Worm (Caenorhabditis elegans) whole organism, mixed stage, embryonic: ENCODE measurements around the gene hrg-3.

Source experiments
- M03D4.4 ChIP-seq: sonication (generic microtip); optimal IDR thresholded peaks from 2 replicates; lab custom pipeline; 2017; ENCODE audit warnings: mild to moderate bottlenecking, missing genetic modification characterization, missing compliant biosample characterization
- bed-3 ChIP-seq: fragments of 200-800 bp; sonication (Bioruptor generic); optimal IDR thresholded peaks from 3 replicates; lab custom pipeline; 2018; ENCODE audit warnings: mild to moderate bottlenecking, missing genetic modification characterization, moderate library complexity, missing compliant biosample characterization
- blmp-1 ChIP-seq: fragments of 150-350 bp; optimal IDR thresholded peaks from 2 replicates; lab custom pipeline; 2014; ENCODE audit warnings: missing biosample characterization, missing genetic modification characterization
- ceh-39 ChIP-seq: fragments of 150-350 bp; optimal IDR thresholded peaks from 2 replicates; lab custom pipeline; 2014; ENCODE audit warnings: missing biosample characterization, missing genetic modification characterization
- ceh-43 ChIP-seq: fragments of 200-800 bp; sonication (Bioruptor generic); optimal IDR thresholded peaks from 2 replicates; lab custom pipeline; 2018; ENCODE audit warnings: mild to moderate bottlenecking, missing genetic modification characterization, moderate library complexity, missing compliant biosample characterization
- ceh-83 ChIP-seq: fragments of 200-800 bp; sonication (Bioruptor generic); optimal IDR thresholded peaks from 2 replicates; lab custom pipeline; 2018; ENCODE audit warnings: mild to moderate bottlenecking, missing genetic modification characterization, missing compliant biosample characterization
- cnd-1 ChIP-seq: fragments of 200-800 bp; sonication (Bioruptor generic); optimal IDR thresholded peaks from 2 replicates; lab custom pipeline; 2018; ENCODE audit warnings: mild to moderate bottlenecking, missing genetic modification characterization, missing compliant biosample characterization
- drap-1 ChIP-seq: fragments of 200-800 bp; sonication (Bioruptor generic); optimal IDR thresholded peaks from 3 replicates; lab custom pipeline; 2018; ENCODE audit warnings: mild to moderate bottlenecking, missing genetic modification characterization, missing compliant biosample characterization
- elt-1 ChIP-seq: sonication (generic microtip); optimal IDR thresholded peaks from 2 replicates; lab custom pipeline; 2017; ENCODE audit warnings: missing genetic modification characterization, mild to moderate bottlenecking, missing compliant biosample characterization, antibody characterized with exemption, moderate library complexity, borderline replicate concordance; ENCODE audit not compliant: insufficient read depth
- flh-1 ChIP-seq: fragments of 200-800 bp; sonication (Bioruptor generic); optimal IDR thresholded peaks from 2 replicates; lab custom pipeline; 2018; ENCODE audit warnings: mild to moderate bottlenecking, missing genetic modification characterization, moderate library complexity, missing compliant biosample characterization
- ham-2 ChIP-seq: fragments of 200-800 bp; sonication (Bioruptor generic); optimal IDR thresholded peaks from 2 replicates; lab custom pipeline; 2018; ENCODE audit warnings: mild to moderate bottlenecking, missing genetic modification characterization, missing compliant biosample characterization
- lin-32 ChIP-seq: fragments of 200-800 bp; sonication (Bioruptor generic); optimal IDR thresholded peaks from 2 replicates; lab custom pipeline; 2018; ENCODE audit warnings: mild to moderate bottlenecking, missing genetic modification characterization, missing compliant biosample characterization
- lsy-2 ChIP-seq: fragments of 150-350 bp; optimal IDR thresholded peaks from 2 replicates; lab custom pipeline; 2014; ENCODE audit warnings: missing biosample characterization, missing genetic modification characterization
- mab-5 ChIP-seq: fragments of 150-350 bp; optimal IDR thresholded peaks from 2 replicates; lab custom pipeline; 2014; ENCODE audit warnings: missing biosample characterization, missing genetic modification characterization
- mep-1 ChIP-seq: fragments of 150-350 bp; optimal IDR thresholded peaks from 2 replicates; lab custom pipeline; 2017; ENCODE audit warnings: missing biosample characterization, missing genetic modification reagents, missing genetic modification characterization, inconsistent platforms
- mls-2 ChIP-seq: sonication (generic microtip); optimal IDR thresholded peaks from 2 replicates; lab custom pipeline; 2016; ENCODE audit warnings: mild to moderate bottlenecking, missing genetic modification characterization, moderate library complexity, missing compliant biosample characterization
- nhr-12 ChIP-seq: fragments of 150-350 bp; optimal IDR thresholded peaks from 2 replicates; lab custom pipeline; 2014; ENCODE audit warnings: missing biosample characterization, missing genetic modification characterization
- nhr-2 ChIP-seq: fragments of 150-350 bp; optimal IDR thresholded peaks from 2 replicates; lab custom pipeline; 2014; ENCODE audit warnings: missing biosample characterization, missing genetic modification characterization
- nhr-237 ChIP-seq: fragments of 150-350 bp; optimal IDR thresholded peaks from 2 replicates; lab custom pipeline; 2014; ENCODE audit warnings: missing biosample characterization, missing genetic modification characterization
- nhr-76 ChIP-seq: sonication (generic microtip); optimal IDR thresholded peaks from 2 replicates; lab custom pipeline; 2017; ENCODE audit warnings: missing biosample characterization, missing genetic modification characterization
- pha-4 ChIP-seq: fragments of 150-350 bp; optimal IDR thresholded peaks from 2 replicates; lab custom pipeline; 2018; ENCODE audit warnings: missing biosample characterization, missing genetic modification reagents, missing genetic modification characterization
- sem-2 ChIP-seq: fragments of 200-800 bp; sonication (Bioruptor generic); optimal IDR thresholded peaks from 2 replicates; lab custom pipeline; 2018; ENCODE audit warnings: mild to moderate bottlenecking, missing genetic modification characterization, missing compliant biosample characterization
- snpc-4 ChIP-seq: fragments of 150-350 bp; optimal IDR thresholded peaks from 2 replicates; lab custom pipeline; 2014; ENCODE audit warnings: missing biosample characterization, missing genetic modification characterization
- tbx-8 ChIP-seq: fragments of 200-800 bp; sonication (Bioruptor generic); optimal IDR thresholded peaks from 2 replicates; lab custom pipeline; 2018; ENCODE audit warnings: mild to moderate bottlenecking, missing genetic modification characterization, moderate library complexity, missing compliant biosample characterization
- unc-120 ChIP-seq: sonication (generic microtip); optimal IDR thresholded peaks from 2 replicates; lab custom pipeline; 2017; ENCODE audit warnings: missing genetic modification characterization, missing compliant biosample characterization; ENCODE audit not compliant: poor library complexity, severe bottlenecking
- unc-39 ChIP-seq: fragments of 150-350 bp; optimal IDR thresholded peaks from 2 replicates; lab custom pipeline; 2014; ENCODE audit warnings: missing biosample characterization, missing genetic modification characterization
- unc-62 ChIP-seq: fragments of 150-350 bp; optimal IDR thresholded peaks from 2 replicates; lab custom pipeline; 2014; ENCODE audit warnings: missing biosample characterization, missing genetic modification reagents, missing genetic modification characterization
- zip-8 ChIP-seq: fragments of 150-350 bp; optimal IDR thresholded peaks from 2 replicates; lab custom pipeline; 2014; ENCODE audit warnings: missing biosample characterization, missing genetic modification characterization
- ztf-11 ChIP-seq: fragments of 150-350 bp; optimal IDR thresholded peaks from 2 replicates; lab custom pipeline; 2014; ENCODE audit warnings: missing biosample characterization, missing genetic modification characterization

Gene hrg-3

ce11 chrV:9731852-9732251, 24.4 kb upstream of the hrg-3 start:
- peak; percentile 65 for TF ChIP-seq unc-62 (GFP tag; lab: Kevin White, UChicago)
- TF ChIP-seq ham-2 (GFP tag; lab: Kevin White, UChicago), result peak; percentile 28
- TF ChIP-seq elt-1 (tag; lab: Kevin White, UChicago), result no peak
- TF ChIP-seq, all 35 proteins: peak for 2

ce11 chrV:9733920-9734454, 22.3 kb upstream of the hrg-3 start, which contains the start of gene cal-7:
Gene cal-7 (plus strand): TSS chrV:9734103.
- TF ChIP-seq elt-1 (tag; lab: Kevin White, UChicago), result no peak
- TF ChIP-seq cnd-1 (tag; lab: Kevin White, UChicago), result no peak
- TF ChIP-seq, all 35 proteins: peak for 0

ce11 chrV:9737287-9737686, 19.0 kb upstream of the hrg-3 start, which contains the start of gene aqp-4:
Gene aqp-4 (plus strand): TSS chrV:9737556.
- no peak for TF ChIP-seq blmp-1 (tag; lab: Kevin White, UChicago)
- TF ChIP-seq unc-62 (GFP tag; lab: Kevin White, UChicago), result no peak
- TF ChIP-seq ceh-43 (GFP tag; lab: Kevin White, UChicago), result no peak
- no peak for TF ChIP-seq ceh-83
- no peak for TF ChIP-seq tbx-8
- no peak for TF ChIP-seq nhr-12 (tag; lab: Kevin White, UChicago)
- TF ChIP-seq ham-2 (GFP tag; lab: Kevin White, UChicago), result no peak
- TF ChIP-seq zip-8 (tag; lab: Kevin White, UChicago), result no peak
- no peak for TF ChIP-seq nhr-76
- TF ChIP-seq lsy-2 (tag; lab: Kevin White, UChicago), result no peak
- no peak for TF ChIP-seq nhr-2
- no peak for TF ChIP-seq mab-5 (tag; lab: Kevin White, UChicago)
- TF ChIP-seq drap-1 (GFP tag; lab: Kevin White, UChicago), result no peak
- TF ChIP-seq bed-3 (GFP tag; lab: Kevin White, UChicago), result no peak
- TF ChIP-seq flh-1 (GFP tag; lab: Kevin White, UChicago), result no peak

ce11 chrV:9738077-9738705, 18.1 kb upstream of the hrg-3 start:
- no peak for TF ChIP-seq unc-120 (tag; lab: Kevin White, UChicago)
- no peak for TF ChIP-seq nhr-237 (tag; lab: Kevin White, UChicago)
- no peak for TF ChIP-seq mls-2 (tag; lab: Kevin White, UChicago)
- no peak for TF ChIP-seq lin-32 (GFP tag; lab: Kevin White, UChicago)
- TF ChIP-seq lsy-2 (tag; lab: Kevin White, UChicago), result no peak
- TF ChIP-seq elt-1 (tag; lab: Kevin White, UChicago), result no peak
- no peak for TF ChIP-seq flh-1 (GFP tag; lab: Kevin White, UChicago)
- TF ChIP-seq M03D4.4 (tag; lab: Kevin White, UChicago), result no peak
- TF ChIP-seq ztf-11 (tag; lab: Kevin White, UChicago), result no peak
- TF ChIP-seq, all 35 proteins: peak for 0

DNA sequence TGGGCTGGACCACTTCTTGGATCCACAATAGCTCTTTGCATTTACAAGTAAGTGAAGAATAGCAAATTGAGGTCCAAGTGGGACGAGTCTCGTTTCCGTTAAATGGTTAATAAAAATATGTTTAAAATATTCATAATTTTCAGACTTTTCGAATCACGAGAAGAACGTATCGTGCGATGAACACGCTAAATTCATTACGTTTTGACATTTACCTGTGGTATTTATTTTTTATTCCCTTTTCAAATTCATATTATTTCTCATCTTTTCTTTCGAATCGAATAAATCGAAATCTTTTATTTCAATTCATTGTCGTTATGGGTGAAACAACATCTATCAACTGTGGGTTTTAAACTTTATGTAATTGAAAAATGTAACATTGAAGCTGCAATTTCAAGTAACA, 16.9 kb upstream of the hrg-3 start, which contains the start of gene marc-1:
Gene marc-1 (plus strand): TSS at position 301 of the 400 bp plus-strand sequence.
- no peak for TF ChIP-seq pha-4 (tag; lab: Kevin White, UChicago)

DNA sequence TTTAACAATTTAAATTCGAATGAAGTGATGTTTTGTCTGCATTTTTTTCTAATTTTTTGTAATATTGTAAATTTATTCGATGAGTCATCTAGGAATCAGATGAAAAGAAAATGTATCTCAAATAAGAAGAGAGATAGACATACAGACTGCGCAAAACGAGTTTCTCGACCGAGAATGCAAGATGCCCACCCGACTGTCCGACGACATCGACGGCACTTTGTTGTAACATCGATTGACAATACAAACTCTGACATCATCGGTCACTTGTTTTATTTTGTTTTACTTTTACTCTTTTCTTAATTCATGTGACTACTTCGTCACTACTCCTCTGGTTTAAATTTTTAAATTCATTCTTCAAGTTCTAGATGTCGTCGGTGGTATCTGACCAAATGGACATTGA, 15.4 kb upstream of the hrg-3 start, which contains the start of gene sta-2:
Gene sta-2 (plus strand): TSS at position 349 of the 400 bp plus-strand sequence.
- no peak for TF ChIP-seq sem-2 (GFP tag; lab: Kevin White, UChicago)
- TF ChIP-seq bed-3 (GFP tag; lab: Kevin White, UChicago), result no peak
- no peak for TF ChIP-seq elt-1 (tag; lab: Kevin White, UChicago)
- TF ChIP-seq tbx-8, result no peak
- no peak for TF ChIP-seq ceh-39 (tag; lab: Kevin White, UChicago)
- TF ChIP-seq nhr-12 (tag; lab: Kevin White, UChicago), result no peak
- TF ChIP-seq pha-4 (tag; lab: Kevin White, UChicago), result no peak
- TF ChIP-seq mls-2 (tag; lab: Kevin White, UChicago), result no peak
- no peak for TF ChIP-seq mep-1 (tag; lab: Kevin White, UChicago)
- no peak for TF ChIP-seq ham-2 (GFP tag; lab: Kevin White, UChicago)
- no peak for TF ChIP-seq M03D4.4 (tag; lab: Kevin White, UChicago)
- TF ChIP-seq unc-39 (tag; lab: Kevin White, UChicago), result no peak
- no peak for TF ChIP-seq snpc-4
- TF ChIP-seq blmp-1 (tag; lab: Kevin White, UChicago), result no peak
- no peak for TF ChIP-seq nhr-237 (tag; lab: Kevin White, UChicago)
